Worm (Caenorhabditis elegans) whole organism, L1 larva: ENCODE data around the gene F31F4.11.

Experiments
- C04F5.9 ChIP-seq: sonication (generic microtip); optimal IDR thresholded peaks from 2 replicates; lab custom pipeline; 2016; ENCODE audit warnings: missing genetic modification characterization, missing compliant biosample characterization
- F16B12.6 ChIP-seq: fragments of 150-350 bp; optimal IDR thresholded peaks from 2 replicates; lab custom pipeline; 2014; ENCODE audit warnings: missing biosample characterization, missing genetic modification characterization
- alr-1 ChIP-seq: fragments of 200-800 bp; sonication (Bioruptor generic); optimal IDR thresholded peaks from 2 replicates; lab custom pipeline; 2018; ENCODE audit warnings: borderline replicate concordance, mild to moderate bottlenecking, missing genetic modification characterization, missing compliant biosample characterization
- aly-2 ChIP-seq: fragments of 150-350 bp; optimal IDR thresholded peaks from 2 replicates; lab custom pipeline; 2014; ENCODE audit warnings: missing biosample characterization, missing genetic modification characterization
- ceh-63 ChIP-seq: fragments of 200-800 bp; sonication (Bioruptor generic); optimal IDR thresholded peaks from 2 replicates; lab custom pipeline; 2018; ENCODE audit warnings: mild to moderate bottlenecking, missing genetic modification characterization, missing compliant biosample characterization
- dpl-1 ChIP-seq, 3 experiments: fragments of 150-350 bp in 2 of 3; sonication (generic microtip) in 1 of 3; optimal IDR thresholded peaks; 2 replicates each; lab custom pipeline; 2014 to 2017; ENCODE audit warnings: missing biosample characterization in 3 of 3, missing genetic modification characterization in 3 of 3, missing genetic modification reagents in 3 of 3
- efl-1 ChIP-seq, 4 experiments: fragments of 150-350 bp; optimal IDR thresholded peaks in 3 of 4; peaks in 1 of 4; 1 replicate in 1 of 4; 2 replicates in 3 of 4; lab custom pipeline; 2014; ENCODE audit warnings: missing biosample characterization in 2 of 4, missing genetic modification characterization in 2 of 4, missing genetic modification reagents in 2 of 4
- efl-3 ChIP-seq: fragments of 200-800 bp; sonication (Bioruptor generic); optimal IDR thresholded peaks from 2 replicates; lab custom pipeline; 2018; ENCODE audit warnings: mild to moderate bottlenecking, missing genetic modification characterization, missing compliant biosample characterization
- egl-27 ChIP-seq, 2 experiments: fragments of 150-350 bp in 1 of 2; sonication (generic microtip); optimal IDR thresholded peaks; 3 replicates each; lab custom pipeline; 2017 to 2018; ENCODE audit warnings: missing biosample characterization in 2 of 2, missing genetic modification characterization in 2 of 2, missing genetic modification reagents in 2 of 2
- elt-3 ChIP-seq, 6 experiments: fragments of 150-350 bp in 1 of 6; sonication (generic microtip); optimal IDR thresholded peaks; 2 replicates each; lab custom pipeline; 2017 to 2018; ENCODE audit warnings: missing biosample characterization in 6 of 6, missing genetic modification characterization in 6 of 6, inconsistent platforms in 1 of 6
- fkh-10 ChIP-seq: sonication (generic microtip); optimal IDR thresholded peaks from 2 replicates; lab custom pipeline; 2017; ENCODE audit warnings: missing biosample characterization, missing genetic modification reagents, missing genetic modification characterization
- hpl-2 ChIP-seq: fragments of 150-350 bp; optimal IDR thresholded peaks from 2 replicates; lab custom pipeline; 2014; ENCODE audit warnings: missing biosample characterization, missing genetic modification reagents, missing genetic modification characterization
- irx-1 ChIP-seq: sonication (generic microtip); optimal IDR thresholded peaks from 2 replicates; lab custom pipeline; 2016; ENCODE audit warnings: missing genetic modification characterization, missing compliant biosample characterization
- isw-1 ChIP-seq: fragments of 200-800 bp; sonication (Bioruptor generic); IDR thresholded peaks from 2 replicates; pipeline ENCODE4 v1.3.6; 2022; ENCODE audit warnings: missing genetic modification characterization, missing compliant biosample characterization
- jun-1 ChIP-seq: fragments of 150-350 bp; optimal IDR thresholded peaks from 2 replicates; lab custom pipeline; 2014; ENCODE audit warnings: missing biosample characterization, missing genetic modification reagents, missing genetic modification characterization
- lin-13 ChIP-seq: fragments of 150-350 bp; optimal IDR thresholded peaks from 2 replicates; lab custom pipeline; 2014; ENCODE audit warnings: missing biosample characterization, missing genetic modification reagents, missing genetic modification characterization
- lin-14 ChIP-seq: fragments of 200-800 bp; sonication (Bioruptor generic); optimal IDR thresholded peaks from 2 replicates; lab custom pipeline; 2018; ENCODE audit warnings: mild to moderate bottlenecking, missing genetic modification characterization, moderate library complexity, missing compliant biosample characterization
- lin-35 ChIP-seq, 2 experiments: fragments of 150-350 bp; optimal IDR thresholded peaks; 2 replicates each; lab custom pipeline; 2014; ENCODE audit warnings: missing biosample characterization in 2 of 2, missing genetic modification characterization in 2 of 2, missing genetic modification reagents in 2 of 2
- lir-3 ChIP-seq: sonication (generic microtip); optimal IDR thresholded peaks from 2 replicates; lab custom pipeline; 2016; ENCODE audit warnings: mild to moderate bottlenecking, missing genetic modification characterization, moderate library complexity, missing compliant biosample characterization; ENCODE audit not compliant: poor library complexity
- mdl-1 ChIP-seq, 2 experiments: fragments of 150-350 bp; optimal IDR thresholded peaks; 2 replicates each; lab custom pipeline; 2014 to 2017; ENCODE audit warnings: missing biosample characterization in 2 of 2, missing genetic modification characterization in 2 of 2, inconsistent platforms in 1 of 2
- nhr-11 ChIP-seq: fragments of 150-350 bp; optimal IDR thresholded peaks from 2 replicates; lab custom pipeline; 2014; ENCODE audit warnings: missing biosample characterization, missing genetic modification characterization
- nhr-12 ChIP-seq: sonication (generic microtip); optimal IDR thresholded peaks from 2 replicates; lab custom pipeline; 2017; ENCODE audit warnings: missing biosample characterization, missing genetic modification characterization
- nhr-20 ChIP-seq: sonication (generic microtip); optimal IDR thresholded peaks from 2 replicates; lab custom pipeline; 2016; ENCODE audit warnings: mild to moderate bottlenecking, missing genetic modification characterization, missing compliant biosample characterization
- nhr-28 ChIP-seq: fragments of 150-350 bp; optimal IDR thresholded peaks from 2 replicates; lab custom pipeline; 2014; ENCODE audit warnings: missing biosample characterization, missing genetic modification characterization
- nhr-77 ChIP-seq: fragments of 150-350 bp; optimal IDR thresholded peaks from 2 replicates; lab custom pipeline; 2014; ENCODE audit warnings: missing biosample characterization, missing genetic modification characterization
- nhr-85 ChIP-seq: sonication (generic microtip); peaks from one replicate; lab custom pipeline; 2016; ENCODE audit warnings: missing genetic modification characterization, inconsistent platforms, missing compliant biosample characterization
- nhr-90 ChIP-seq: sonication (generic microtip); optimal IDR thresholded peaks from 2 replicates; lab custom pipeline; 2016; ENCODE audit warnings: mild to moderate bottlenecking, missing genetic modification characterization, missing compliant biosample characterization; ENCODE audit not compliant: poor library complexity
- pqm-1 ChIP-seq: sonication (generic microtip); optimal IDR thresholded peaks from 3 replicates; lab custom pipeline; 2017; ENCODE audit warnings: missing biosample characterization, missing genetic modification characterization
- rnt-1 ChIP-seq: sonication (generic microtip); optimal IDR thresholded peaks from 2 replicates; lab custom pipeline; 2016; ENCODE audit warnings: mild to moderate bottlenecking, missing genetic modification characterization, moderate library complexity, missing compliant biosample characterization
- snu-23 ChIP-seq: sonication (generic microtip); optimal IDR thresholded peaks from 2 replicates; lab custom pipeline; 2016; ENCODE audit warnings: missing genetic modification characterization, missing compliant biosample characterization
- sox-4 ChIP-seq: sonication (generic microtip); optimal IDR thresholded peaks from 2 replicates; lab custom pipeline; 2016; ENCODE audit warnings: missing genetic modification characterization, missing compliant biosample characterization
- sup-37 ChIP-seq: fragments of 200-800 bp; sonication (Bioruptor generic); optimal IDR thresholded peaks from 2 replicates; lab custom pipeline; 2018; ENCODE audit warnings: mild to moderate bottlenecking, missing genetic modification characterization, missing compliant biosample characterization
- tbx-2 ChIP-seq: sonication (generic microtip); optimal IDR thresholded peaks from 2 replicates; lab custom pipeline; 2016; ENCODE audit warnings: missing genetic modification characterization, missing compliant biosample characterization
- unc-130 ChIP-seq: fragments of 150-350 bp; optimal IDR thresholded peaks from 2 replicates; lab custom pipeline; 2017; ENCODE audit warnings: missing biosample characterization, missing genetic modification characterization, inconsistent platforms
- vab-15 ChIP-seq: sonication (generic microtip); optimal IDR thresholded peaks from 2 replicates; lab custom pipeline; 2017; ENCODE audit warnings: missing genotype, mild to moderate bottlenecking, missing genetic modification characterization, missing compliant biosample characterization
- ztf-4 ChIP-seq: fragments of 150-350 bp; optimal IDR thresholded peaks from 2 replicates; lab custom pipeline; 2014; ENCODE audit warnings: missing biosample characterization, missing genetic modification characterization

Gene F31F4.11

ce11 chrV:631832-632231, 32.4 kb downstream of the F31F4.11 start:
- TF ChIP-seq efl-1 (optimal IDR thresholded peaks at IDR 0.05; lab: Kevin White, UChicago) (peak; percentile 11 to 22), efl-1 (GFP tag; optimal IDR thresholded peaks at IDR 0.05 in 1 of 2; lab: Kevin White, UChicago) (peak in 1 of 2 experiments; percentile 62), nhr-20 (peak; percentile 29), lin-35 (GFP tag; optimal IDR thresholded peaks at IDR 0.05; lab: Kevin White, UChicago) (peak in 1 of 2 experiments; percentile 32), lin-13 (GFP tag; lab: Kevin White, UChicago) (no peak), snu-23 (GFP tag; lab: Kevin White, UChicago) (peak; percentile 30)
- TF ChIP-seq, all 84 proteins: peak for 4

- TF ChIP-seq fkh-10 (GFP tag; lab: Kevin White, UChicago): no peak
- TF ChIP-seq C04F5.9 (tag; lab: Kevin White, UChicago): no peak
- no peak for TF ChIP-seq nhr-11 (tag; lab: Kevin White, UChicago)
- TF ChIP-seq vab-15 (tag; lab: Kevin White, UChicago): no peak
- no peak for TF ChIP-seq alr-1 (tag; lab: Kevin White, UChicago)
- no peak for TF ChIP-seq nhr-85 (tag; lab: Kevin White, UChicago)
- no peak for TF ChIP-seq nhr-28 (tag; lab: Kevin White, UChicago)
- TF ChIP-seq irx-1 (tag; lab: Kevin White, UChicago): no peak
- no peak for TF ChIP-seq aly-2 (tag; lab: Kevin White, UChicago)
- no peak for TF ChIP-seq sup-37 (GFP tag; lab: Kevin White, UChicago)
- no peak for TF ChIP-seq elt-3 (tag; optimal IDR thresholded peaks at IDR 0.05; lab: Kevin White, UChicago)
Observed at ce11 chrV:628527-628926, 35.7 kb downstream of the F31F4.11 start, which contains the start of gene F48G7.9. F48G7.9 (minus strand) TSS chrV:628627.

DNA sequence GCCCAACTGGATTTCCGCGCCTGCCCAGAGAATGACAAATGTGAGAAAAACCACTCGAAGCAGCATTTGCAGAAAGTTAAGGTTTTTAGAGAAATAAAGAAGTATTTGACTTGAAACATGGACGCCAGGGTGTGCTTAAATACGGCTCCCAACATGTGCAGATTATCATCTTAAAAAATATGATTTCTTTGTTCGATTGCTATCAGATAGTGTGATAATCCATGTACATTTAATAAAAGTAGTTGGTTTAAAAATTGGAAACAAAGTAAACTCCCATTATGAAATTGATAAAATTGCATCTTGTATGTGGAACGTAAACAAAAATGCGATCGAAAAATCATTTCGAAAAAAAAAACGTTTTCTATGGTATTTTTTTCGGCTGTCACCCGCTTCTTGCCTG, 36.7 kb downstream of the F31F4.11 start, which contains the start of gene F48G7.8:
TSS of gene F48G7.8 (minus strand) at position 101 of the 400 bp plus-strand sequence.
- no peak for TF ChIP-seq nhr-85 (tag; lab: Kevin White, UChicago)
- no peak for TF ChIP-seq hpl-2 (GFP tag; lab: Kevin White, UChicago)
- no peak for TF ChIP-seq egl-27 (tag; optimal IDR thresholded peaks at IDR 0.05; lab: Kevin White, UChicago)
- TF ChIP-seq ceh-63 (GFP tag; lab: Kevin White, UChicago): no peak
- no peak for TF ChIP-seq lin-14
- TF ChIP-seq nhr-77 (tag; lab: Kevin White, UChicago): no peak
- TF ChIP-seq, all 84 proteins: peak for 0

ce11 chrV:626321-626720, 37.9 kb downstream of the F31F4.11 start, which contains the start of gene F48G7.7:
F48G7.7 (minus strand) TSS chrV:626421.
- TF ChIP-seq lir-3 (tag; lab: Kevin White, UChicago) (no peak), dpl-1 (GFP tag; optimal IDR thresholded peaks at IDR 0.05; lab: Kevin White, UChicago) (no peak), nhr-12 (tag; lab: Kevin White, UChicago) (no peak), efl-3 (no peak), F16B12.6 (no peak), nhr-90 (no peak), unc-130 (tag; lab: Kevin White, UChicago) (no peak), tbx-2 (tag; lab: Kevin White, UChicago) (no peak), sox-4 (tag; lab: Kevin White, UChicago) (no peak), jun-1 (no peak), rnt-1 (tag; lab: Kevin White, UChicago) (no peak), nhr-20 (no peak), lin-35 (GFP tag; optimal IDR thresholded peaks at IDR 0.05; lab: Kevin White, UChicago) (no peak)

DNA sequence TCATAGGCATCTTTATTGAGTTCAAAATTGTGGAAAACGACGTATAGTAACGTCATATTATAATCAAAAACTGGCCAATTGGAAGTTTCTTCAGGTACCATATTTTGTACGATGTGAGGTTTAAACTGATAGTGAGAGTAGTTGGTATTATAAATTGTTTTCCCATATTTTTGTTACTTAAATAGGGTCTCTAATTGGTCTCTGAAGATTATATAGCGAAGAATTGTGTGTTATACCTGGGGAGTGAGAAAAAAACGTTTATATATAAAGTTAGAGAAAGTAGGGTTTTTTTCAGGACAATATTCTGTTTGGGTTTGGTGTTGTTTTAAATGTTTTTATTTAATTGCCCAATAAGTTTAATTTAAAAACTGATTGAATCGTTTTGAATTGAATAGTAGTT, 39.3 kb downstream of the F31F4.11 start, which contains the start of gene srt-17:
TSS of gene srt-17 (minus strand) at position 101 of the 400 bp plus-strand sequence.
- no peak for TF ChIP-seq F16B12.6
- TF ChIP-seq pqm-1 (tag; lab: Kevin White, UChicago): no peak
- no peak for TF ChIP-seq ztf-4 (tag; lab: Kevin White, UChicago)
- no peak for TF ChIP-seq mdl-1 (tag; optimal IDR thresholded peaks at IDR 0.05; lab: Kevin White, UChicago)
- TF ChIP-seq isw-1 (GFP tag; lab: Robert Waterston, UW): no peak
